Fruit fly (Drosophila melanogaster): Measurements from ENCODE around the gene ihog.

ihog gene

dm6 chr2L:6922091-6922753 is 26.4 kb downstream of the ihog start:
- TF ChIP-seq CG11902 (GFP tag; optimal IDR thresholded peaks at IDR 0.05) (peak; percentile 55), fd85E (GFP tag; optimal IDR thresholded peaks at IDR 0.05) (no peak), Sox14 (GFP tag; optimal IDR thresholded peaks at IDR 0.05) (peak; percentile 84), CG3919 (GFP tag; optimal IDR thresholded peaks at IDR 0.05) (no peak), CG8119 (GFP tag; IDR thresholded peaks at IDR 0.05) (no peak; the same call in 2 of the 3 replicates), CG7368 (GFP tag; optimal IDR thresholded peaks at IDR 0.05) (peak; percentile 71), CG9139 (GFP tag; optimal IDR thresholded peaks at IDR 0.05) (peak; percentile 51), CG16779 (tag; optimal IDR thresholded peaks at IDR 0.05) (no peak), salr (GFP tag; optimal IDR thresholded peaks at IDR 0.05) (peak; percentile 64 to 77), Gug (GFP tag; IDR thresholded peaks at IDR 0.05) (peak; percentile 78), achi (GFP tag; optimal IDR thresholded peaks at IDR 0.05) (peak; percentile 84), CG6163 (GFP tag; IDR thresholded peaks at IDR 0.05) (no peak; the same call in 1 of the 3 replicates), dac (GFP tag; optimal IDR thresholded peaks at IDR 0.05) (peak; percentile 85), CG10669 (GFP tag; optimal IDR thresholded peaks at IDR 0.05) (peak; percentile 80), Sox15 (GFP tag; optimal IDR thresholded peaks at IDR 0.05) (peak; percentile 48), CG34406 (GFP tag; optimal IDR thresholded peaks at IDR 0.05) (peak; percentile 71), ss (GFP tag; optimal IDR thresholded peaks at IDR 0.05) (peak in 1 of 2 experiments; percentile 58), CG11294 (GFP tag; IDR thresholded peaks at IDR 0.05) (no peak; the same call in 1 of the 2 replicates), esn (GFP tag; optimal IDR thresholded peaks at IDR 0.05) (peak; percentile 83), CG3032 (tag; optimal IDR thresholded peaks at IDR 0.05) (peak; percentile 78), Blimp-1 (GFP tag; optimal IDR thresholded peaks at IDR 0.05) (peak; percentile 75), acj6 (GFP tag; optimal IDR thresholded peaks at IDR 0.05) (peak; percentile 83), svp (GFP tag) (no peak), Smox (GFP tag; optimal IDR thresholded peaks at IDR 0.05) (no peak), CG32006 (GFP tag; optimal IDR thresholded peaks at IDR 0.05) (no peak), vri (GFP tag; optimal IDR thresholded peaks at IDR 0.05) (peak; percentile 66), CG10631 (GFP tag; optimal IDR thresholded peaks at IDR 0.05) (peak; percentile 85), OdsH (GFP tag; optimal IDR thresholded peaks at IDR 0.05) (peak; percentile 83), pdm3 (GFP tag; optimal IDR thresholded peaks at IDR 0.05) (peak; percentile 87), Ets96B (tag; optimal IDR thresholded peaks at IDR 0.05) (peak; percentile 83), topi (GFP tag; optimal IDR thresholded peaks at IDR 0.05) (peak; percentile 81), CG1621 (tag; optimal IDR thresholded peaks at IDR 0.05) (peak; percentile 72), Eip78C (GFP tag) (peak; percentile 97), Eip93F (GFP tag; optimal IDR thresholded peaks at IDR 0.05) (no peak), Hr4 (GFP tag; optimal IDR thresholded peaks at IDR 0.05) (peak; percentile 92), Eip75B (GFP tag; optimal IDR thresholded peaks at IDR 0.05) (no peak), eg (GFP tag; IDR thresholded peaks at IDR 0.05) (no peak; the same call in 2 of the 3 replicates), CG6792 (GFP tag; optimal IDR thresholded peaks at IDR 0.05) (peak; percentile 81), CG8632 (GFP tag; optimal IDR thresholded peaks at IDR 0.05) (peak; percentile 64), spab (GFP tag; optimal IDR thresholded peaks at IDR 0.05) (no peak), Hr38 (GFP tag; optimal IDR thresholded peaks at IDR 0.05) (peak; percentile 41), CG11762 (GFP tag; optimal IDR thresholded peaks at IDR 0.05; ENCODE audit: insufficient read depth) (peak; percentile 88), CG4318 (GFP tag; optimal IDR thresholded peaks at IDR 0.05) (peak; percentile 74), fd59A (GFP tag; optimal IDR thresholded peaks at IDR 0.05) (no peak), Lpt (GFP tag; optimal IDR thresholded peaks at IDR 0.05) (peak; percentile 70), dsx (GFP tag; optimal IDR thresholded peaks at IDR 0.05; ENCODE audit: poor library complexity, severe bottlenecking) (peak; percentile 78), Hr39 (GFP tag; optimal IDR thresholded peaks at IDR 0.05) (peak; percentile 77), cyc (GFP tag; optimal IDR thresholded peaks at IDR 0.05) (peak; percentile 69), CG6808 (GFP tag; optimal IDR thresholded peaks at IDR 0.05) (peak; percentile 68), CG31627 (GFP tag; optimal IDR thresholded peaks at IDR 0.05) (peak; percentile 80), Sox102F (GFP tag; optimal IDR thresholded peaks at IDR 0.05) (no peak)

All from whole organism, prepupa.